Fruit fly (Drosophila melanogaster) whole organism: Measurements from ENCODE around the gene CG5516.

Experiments
- CG8478 ChIP-seq: fragments of >200 bp; optimal IDR thresholded peaks from 2 replicates; lab custom pipeline; 2018; ENCODE audit warnings: inconsistent platforms
- Dll ChIP-seq: fragments of >200 bp; optimal IDR thresholded peaks from 2 replicates; lab custom pipeline; 2017
- EcR ChIP-seq, 2 experiments: fragments of >200 bp; optimal IDR thresholded peaks; 2 replicates each; lab custom pipeline; 2017; ENCODE audit warnings: missing biosample characterization in 2 of 2, missing genetic modification characterization in 2 of 2, missing genetic modification reagents in 2 of 2
- pan ChIP-seq: fragments of >200 bp; optimal IDR thresholded peaks from 2 replicates; lab custom pipeline; 2017
- psq ChIP-seq: fragments of >200 bp; optimal IDR thresholded peaks from 2 replicates; lab custom pipeline; 2017
- usp ChIP-seq: fragments of >200 bp; optimal IDR thresholded peaks from 2 replicates; lab custom pipeline; 2017; ENCODE audit warnings: missing biosample characterization, missing genetic modification characterization, mixed read lengths

Gene CG5516

DNA sequence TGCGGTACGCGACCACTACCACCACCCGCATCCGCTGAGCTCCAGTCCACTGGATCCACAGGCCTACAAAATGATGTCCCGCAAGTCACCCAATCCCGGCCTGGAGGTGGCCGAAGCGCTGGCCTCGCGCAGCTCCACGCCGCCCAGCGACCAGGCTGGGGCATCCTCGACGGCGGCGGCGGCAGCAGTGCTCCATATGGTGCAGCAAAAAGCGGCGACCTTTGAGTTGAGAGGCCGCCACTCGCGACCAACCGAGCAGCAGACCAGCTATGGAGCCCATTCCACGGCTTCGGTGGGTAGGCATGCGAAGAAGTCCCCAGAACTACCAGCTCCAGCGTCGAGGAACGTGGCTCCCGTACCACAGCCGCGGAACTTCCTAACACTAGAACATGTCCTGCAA is 33.6 kb upstream of the CG5516 start:
- TF ChIP-seq psq (lab: Kevin White, UChicago): no peak
- TF ChIP-seq EcR (GFP tag; optimal IDR thresholded peaks at IDR 0.05; lab: Kevin White, UChicago): no peak
- no peak for TF ChIP-seq Dll (lab: Kevin White, UChicago)
- no peak for TF ChIP-seq CG8478
- TF ChIP-seq usp: no peak

DNA sequence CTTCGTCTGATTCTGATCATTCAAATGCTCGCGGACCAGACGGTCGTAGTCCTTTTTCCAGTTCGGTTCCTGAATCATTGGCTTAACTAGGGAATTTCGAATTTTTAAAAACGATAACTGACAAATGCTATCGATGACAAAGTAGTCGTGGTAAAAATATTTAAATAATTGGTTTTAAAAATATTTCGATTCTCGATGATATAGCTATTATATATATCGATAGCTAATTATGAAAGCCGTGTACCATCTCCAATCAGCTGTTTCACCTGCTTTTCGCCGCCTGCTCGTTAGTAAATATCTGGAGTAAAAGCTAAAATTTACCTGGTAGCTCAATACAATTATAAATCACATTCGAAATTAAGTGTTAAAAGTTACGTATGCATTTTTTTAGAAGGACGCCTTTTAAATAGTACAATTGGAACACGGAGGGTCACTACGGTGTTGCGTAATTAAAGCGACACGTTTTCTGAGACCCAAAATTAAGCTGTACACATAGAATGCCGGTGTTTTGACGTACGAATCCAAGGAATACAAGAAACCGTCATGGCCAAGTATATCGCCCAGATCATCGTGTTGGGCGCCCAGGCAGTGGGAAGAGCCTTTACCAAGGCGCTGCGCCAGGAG is 30.0 kb upstream of the CG5516 start, which contains the start of the genes CG5478 and blp:
Gene CG5478 (minus strand): TSS at position 126 of the 624 bp plus-strand sequence.
Gene blp (plus strand): TSS at position 239 of the 624 bp plus-strand sequence.
- no peak for TF ChIP-seq psq (lab: Kevin White, UChicago)
- TF ChIP-seq EcR (GFP tag; optimal IDR thresholded peaks at IDR 0.05; lab: Kevin White, UChicago): no peak
- TF ChIP-seq usp: no peak

- TF ChIP-seq CG8478 (no peak), psq (lab: Kevin White, UChicago) (no peak), pan (lab: Kevin White, UChicago) (no peak), Dll (lab: Kevin White, UChicago) (no peak), usp (no peak), EcR (GFP tag; optimal IDR thresholded peaks at IDR 0.05; lab: Kevin White, UChicago) (no peak)
Observed at dm6 chr3R:15934952-15935351, 28.7 kb upstream of the CG5516 start, which contains the start of gene Sap47. TSS of gene Sap47 (plus strand) at chr3R:15935100.

dm6 chr3R:15935538-15935937 is 28.1 kb upstream of the CG5516 start:
- TF ChIP-seq psq (lab: Kevin White, UChicago) (no peak), pan (lab: Kevin White, UChicago) (no peak), usp (no peak), Dll (lab: Kevin White, UChicago) (no peak), CG8478 (no peak), EcR (GFP tag; optimal IDR thresholded peaks at IDR 0.05; lab: Kevin White, UChicago) (no peak)

- peak; percentile 2 for TF ChIP-seq Dll (lab: Kevin White, UChicago)
- no peak for TF ChIP-seq pan (lab: Kevin White, UChicago)
Observed at dm6 chr3R:15937708-15938107, 26.0 kb upstream of the CG5516 start.

DNA sequence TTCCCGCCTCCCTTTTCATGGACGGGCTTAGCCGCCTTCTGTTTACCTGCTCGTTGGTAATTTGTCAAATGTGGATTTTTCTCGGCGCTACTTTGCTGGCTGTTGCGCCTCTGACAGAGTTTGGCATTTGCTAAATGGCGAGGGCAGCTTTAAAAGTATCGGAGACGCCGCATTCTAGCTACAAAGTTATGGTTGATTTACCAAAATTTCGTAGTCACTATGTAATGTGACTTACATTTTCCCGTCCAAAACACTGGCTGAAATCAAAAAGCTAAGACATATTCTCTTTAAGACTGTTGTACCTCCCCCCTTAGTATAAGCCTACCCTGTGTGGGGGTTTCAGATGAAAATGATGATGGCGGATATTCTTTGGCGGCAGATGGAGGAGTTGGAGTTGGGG is 16.1 kb upstream of the CG5516 start:
- TF ChIP-seq Dll (lab: Kevin White, UChicago) (no peak), EcR (GFP tag; optimal IDR thresholded peaks at IDR 0.05; lab: Kevin White, UChicago) (no peak), CG8478 (no peak), psq (lab: Kevin White, UChicago) (no peak), usp (no peak), pan (lab: Kevin White, UChicago) (no peak)

dm6 chr3R:15950843-15951242 is 12.8 kb upstream of the CG5516 start, which contains the start of the genes CG31088 and CG46383:
TSS of gene CG31088 (minus strand) at chr3R:15950943.
TSS of gene CG46383 (minus strand) at chr3R:15950943.
- no peak for TF ChIP-seq usp
- no peak for TF ChIP-seq CG8478
- no peak for TF ChIP-seq pan (lab: Kevin White, UChicago)
- TF ChIP-seq Dll (lab: Kevin White, UChicago): no peak
- TF ChIP-seq EcR (GFP tag; optimal IDR thresholded peaks at IDR 0.05; lab: Kevin White, UChicago): no peak
- no peak for TF ChIP-seq psq (lab: Kevin White, UChicago)

- TF ChIP-seq pan (lab: Kevin White, UChicago) (no peak), CG8478 (no peak), usp (no peak), EcR (GFP tag; optimal IDR thresholded peaks at IDR 0.05; lab: Kevin White, UChicago) (no peak), Dll (lab: Kevin White, UChicago) (no peak), psq (lab: Kevin White, UChicago) (no peak)
Observed at dm6 chr3R:15965169-15965568, 1.5 kb downstream of the CG5516 start, which contains the start of the genes CG32856 and Rbf2. TSS of gene CG32856 (minus strand) at chr3R:15965351. TSS of gene Rbf2 (plus strand) at chr3R:15965446.

- TF ChIP-seq EcR (GFP tag; optimal IDR thresholded peaks at IDR 0.05; lab: Kevin White, UChicago) (no peak), Dll (lab: Kevin White, UChicago) (peak; percentile 32)
Observed at dm6 chr3R:15972298-15972978, 8.8 kb downstream of the CG5516 start, which contains the start of gene mor. TSS of gene mor (minus strand) at chr3R:15972913.

dm6 chr3R:15972979-15973486 is 9.3 kb downstream of the CG5516 start, which contains the start of gene Hel89B:
TSS of gene Hel89B (plus strand) at chr3R:15973298.
- no peak for TF ChIP-seq Dll (lab: Kevin White, UChicago)
- no peak for TF ChIP-seq pan (lab: Kevin White, UChicago)
- TF ChIP-seq EcR (GFP tag; optimal IDR thresholded peaks at IDR 0.05; lab: Kevin White, UChicago): no peak

dm6 chr3R:15973488-15973975 is 9.8 kb downstream of the CG5516 start:
- no peak for TF ChIP-seq pan (lab: Kevin White, UChicago)
- no peak for TF ChIP-seq EcR (GFP tag; optimal IDR thresholded peaks at IDR 0.05; lab: Kevin White, UChicago)
- TF ChIP-seq psq (lab: Kevin White, UChicago): no peak
- no peak for TF ChIP-seq usp
- no peak for TF ChIP-seq Dll (lab: Kevin White, UChicago)
- TF ChIP-seq CG8478: no peak

DNA sequence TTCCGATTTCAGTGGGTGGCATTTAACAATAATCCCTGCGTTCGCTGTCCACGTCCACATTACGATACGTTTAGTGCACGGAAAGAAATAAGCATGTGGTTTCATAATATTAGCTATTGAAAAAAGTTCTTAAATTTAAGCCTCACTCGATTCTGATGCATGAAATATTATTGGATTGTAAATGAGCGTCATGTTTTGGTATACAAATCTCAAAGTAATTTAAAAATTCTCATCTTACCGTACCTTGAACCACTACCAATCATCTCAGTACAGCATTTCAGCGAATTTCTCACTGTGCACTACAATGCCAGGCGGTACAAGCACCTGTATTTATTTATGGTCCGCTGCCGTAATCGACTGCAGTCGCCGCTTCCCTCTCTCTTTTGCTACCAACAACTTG is 10.6 kb downstream of the CG5516 start:
- TF ChIP-seq Dll (lab: Kevin White, UChicago) (no peak), pan (lab: Kevin White, UChicago) (no peak), CG8478 (no peak), usp (no peak), EcR (GFP tag; optimal IDR thresholded peaks at IDR 0.05; lab: Kevin White, UChicago) (no peak), psq (lab: Kevin White, UChicago) (no peak)
